Fruit fly (Drosophila melanogaster): ENCODE data around the gene Mcm10.
A peak's percentile ranks its signal among the peaks of the same experiment; 100 is the strongest.

The Mcm10 gene

dm6 chr2L:21156156-21157040, 23.3 kb upstream of the Mcm10 start, which contains the start of the genes Mpp6 and E2f2 (continued):
- TF ChIP-seq Bgb (GFP tag; IDR thresholded peaks at IDR 0.05; ENCODE audit: partially characterized antibody): peak; percentile 89
- no peak for TF ChIP-seq esg (GFP tag; conservative IDR thresholded peaks at IDR 0.05)
- peak; percentile 95 for TF ChIP-seq psq (GFP tag; optimal IDR thresholded peaks at IDR 0.05)
- peak; percentile 22 for TF ChIP-seq CoRest (tag; optimal IDR thresholded peaks at IDR 0.05)
- TF ChIP-seq gcm (GFP tag; optimal IDR thresholded peaks at IDR 0.05): no peak
- no peak for TF ChIP-seq Drgx (GFP tag; IDR thresholded peaks at IDR 0.05)
- TF ChIP-seq CG17802 (tag; optimal IDR thresholded peaks at IDR 0.05): no peak
- peak; percentile 11 for TF ChIP-seq nom (GFP tag; optimal IDR thresholded peaks at IDR 0.05)
- peak; percentile 50; the same call in 2 of the 3 replicates for TF ChIP-seq CG17361 (GFP tag; IDR thresholded peaks at IDR 0.05)
- peak; percentile 2 for TF ChIP-seq ind (GFP tag; optimal IDR thresholded peaks at IDR 0.05)
- TF ChIP-seq CG6791 (GFP tag; IDR thresholded peaks at IDR 0.05; ENCODE audit: partially characterized antibody): peak; percentile 89
- TF ChIP-seq CG16813 (GFP tag; IDR thresholded peaks at IDR 0.05; ENCODE audit: partially characterized antibody): peak; percentile 86
- peak; percentile 57; the same call in 2 of the 3 replicates for TF ChIP-seq Doc3 (GFP tag; IDR thresholded peaks at IDR 0.05; ENCODE audit: partially characterized antibody)
- TF ChIP-seq CG18011 (GFP tag; optimal IDR thresholded peaks at IDR 0.05): no peak
- no peak for TF ChIP-seq CG18476 (GFP tag; optimal IDR thresholded peaks at IDR 0.05)
- TF ChIP-seq zen2 (GFP tag; IDR thresholded peaks at IDR 0.05; ENCODE audit: partially characterized antibody): peak; percentile 83
- TF ChIP-seq sob (GFP tag; IDR thresholded peaks at IDR 0.05): peak; percentile 86
- TF ChIP-seq CG13287 (GFP tag; IDR thresholded peaks at IDR 0.05; ENCODE audit: partially characterized antibody): peak; percentile 79
- peak; percentile 34; the same call in 1 of the 2 replicates for TF ChIP-seq sim (GFP tag; IDR thresholded peaks at IDR 0.05)
- peak; percentile 46 for TF ChIP-seq stwl (tag; optimal IDR thresholded peaks at IDR 0.05)
- TF ChIP-seq nerfin-2 (GFP tag; IDR thresholded peaks at IDR 0.05; ENCODE audit: partially characterized antibody): peak; percentile 71

dm6 chr2L:21158554-21158953, 21.2 kb upstream of the Mcm10 start, which contains the start of the genes Coq3 and Pld3:
Coq3 (minus strand) TSS chr2L:21158611.
Pld3 (plus strand) TSS chr2L:21158847.
- TF ChIP-seq sr (GFP tag; IDR thresholded peaks at IDR 0.05) (0 out of 3 replicates have a peak, but pooled peaks have one; percentile 36), btn (GFP tag; optimal IDR thresholded peaks at IDR 0.05) (no peak), CG31441 (GFP tag; IDR thresholded peaks at IDR 0.05) (peak; percentile 92), CG1024 (GFP tag; IDR thresholded peaks at IDR 0.05) (peak; percentile 67), Vsx1 (GFP tag; optimal IDR thresholded peaks at IDR 0.05) (no peak), so (GFP tag; IDR thresholded peaks at IDR 0.05) (peak; percentile 68; the same call in 2 of the 3 replicates), CG3281 (GFP tag; optimal IDR thresholded peaks at IDR 0.05) (peak; percentile 84), NC2β (GFP tag; optimal IDR thresholded peaks at IDR 0.05) (peak; percentile 60), CG7556 (GFP tag; optimal IDR thresholded peaks at IDR 0.05) (peak; percentile 81), CG11695 (GFP tag; IDR thresholded peaks at IDR 0.05) (peak; percentile 85), ab (GFP tag; optimal IDR thresholded peaks at IDR 0.05) (peak; percentile 30), CG12769 (tag; optimal IDR thresholded peaks at IDR 0.05) (peak; percentile 79), pum (GFP tag; optimal IDR thresholded peaks at IDR 0.05) (peak; percentile 54), nerfin-1 (tag; optimal IDR thresholded peaks at IDR 0.05) (peak; percentile 67), aop (GFP tag; IDR thresholded peaks at IDR 0.05) (peak; percentile 63; the same call in 1 of the 2 replicates), HHEX (GFP tag; optimal IDR thresholded peaks at IDR 0.05) (peak; percentile 80), CG11398 (GFP tag; optimal IDR thresholded peaks at IDR 0.05) (no peak), Atf6 (GFP tag; IDR thresholded peaks at IDR 0.05) (peak; percentile 64), otp (GFP tag; IDR thresholded peaks at IDR 0.05) (peak; percentile 72; the same call in 2 of the 3 replicates), corto (GFP tag; optimal IDR thresholded peaks at IDR 0.05) (no peak), Oaz (GFP tag; IDR thresholded peaks at IDR 0.05) (0 out of 2 replicates have a peak, but pooled peaks have one; percentile 20), HLHmδ (GFP tag; optimal IDR thresholded peaks at IDR 0.05) (no peak), hkb (optimal IDR thresholded peaks at IDR 0.05) (no peak), hkb (GFP tag; IDR thresholded peaks at IDR 0.05) (peak; percentile 88), Doc2 (GFP tag; IDR thresholded peaks at IDR 0.05) (no peak), dysf (GFP tag; IDR thresholded peaks at IDR 0.05) (peak; percentile 82), CG6175 (GFP tag; IDR thresholded peaks at IDR 0.05) (no peak)
